Fruit fly (Drosophila melanogaster) Kc167 (cell line): ENCODE results near the gene spas.

Experiments used
- Myc ChIP-seq: fragments of >200 bp; optimal IDR thresholded peaks from 2 replicates; lab custom pipeline; 2017; ENCODE audit warnings: missing external identifiers
- Sin3A ChIP-seq: fragments of >200 bp; optimal IDR thresholded peaks from 2 replicates; lab custom pipeline; 2018; ENCODE audit warnings: missing external identifiers
- h ChIP-seq: fragments of >200 bp; optimal IDR thresholded peaks from 3 replicates; lab custom pipeline; 2018; ENCODE audit warnings: missing external identifiers
- insv ChIP-seq: fragments of >200 bp; optimal IDR thresholded peaks from 3 replicates; lab custom pipeline; 2018; ENCODE audit warnings: missing external identifiers
- psq ChIP-seq: fragments of >200 bp; optimal IDR thresholded peaks from 2 replicates; lab custom pipeline; 2017; ENCODE audit warnings: missing external identifiers
- ttk ChIP-seq: sonication (Bioruptor generic); optimal IDR thresholded peaks from 2 replicates; lab custom pipeline; 2017; ENCODE audit warnings: missing external identifiers

spas gene

DNA sequence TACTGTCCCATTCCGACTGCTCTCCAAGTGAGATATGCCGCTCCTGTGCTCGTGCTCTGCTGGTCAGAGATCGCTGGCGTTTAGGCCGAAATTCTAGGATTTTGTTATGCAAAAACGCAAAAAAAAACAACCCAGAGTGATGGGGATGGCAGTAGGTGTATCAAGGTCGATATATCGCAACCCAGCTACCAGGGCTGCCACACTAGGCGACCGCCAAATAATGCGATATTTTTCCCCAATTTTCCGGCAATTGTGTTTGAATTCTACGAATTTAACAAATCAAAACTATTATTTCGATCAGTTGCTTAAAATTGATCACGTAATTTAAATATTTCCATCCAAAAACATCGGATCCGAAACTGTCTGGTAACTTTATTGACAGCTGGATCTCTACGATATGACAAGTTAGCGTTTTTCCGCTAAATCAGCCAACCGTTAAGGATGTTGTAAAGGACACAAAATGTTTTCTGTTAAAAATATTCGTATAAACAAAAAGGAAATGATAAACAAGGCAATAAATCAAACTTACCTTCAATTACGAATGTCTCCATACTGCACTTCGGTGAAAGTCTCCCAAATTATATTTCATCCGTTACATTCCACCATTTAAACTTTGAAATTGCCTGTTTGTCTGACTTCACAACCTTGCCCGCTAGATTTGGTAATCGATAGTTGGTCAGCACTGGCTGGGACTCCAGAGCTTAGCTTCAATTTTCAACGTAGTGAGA, at the start of gene spas:
Gene spas, plus strand, starts transcription at position 678 of the 728 bp plus-strand sequence.
- TF ChIP-seq h (lab: Kevin White, UChicago): no peak
- no peak for TF ChIP-seq insv
- no peak for TF ChIP-seq Myc (lab: Kevin White, UChicago)
- TF ChIP-seq Sin3A (lab: Kevin White, UChicago): no peak
- no peak for TF ChIP-seq psq (lab: Kevin White, UChicago)
- TF ChIP-seq ttk (lab: Kevin White, UChicago): no peak

DNA sequence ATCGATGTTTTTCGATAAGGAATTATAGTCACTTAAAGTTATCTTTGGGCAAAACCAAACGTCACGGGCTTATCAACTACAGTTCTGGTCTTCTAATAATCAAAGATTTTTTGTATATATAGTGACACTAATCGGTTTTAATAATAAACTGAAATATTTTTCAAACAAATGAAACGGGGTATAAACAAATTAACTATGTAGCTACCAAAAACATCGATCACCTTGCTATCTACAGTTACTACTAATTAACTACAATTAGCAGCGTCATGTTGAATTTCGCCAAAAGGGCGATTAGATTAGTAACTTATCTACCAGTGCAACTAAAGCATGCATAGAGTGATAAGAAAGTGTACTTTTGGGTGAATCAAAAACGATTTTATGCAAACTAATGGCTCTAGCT, 46.7 kb upstream of the spas start:
- TF ChIP-seq ttk (lab: Kevin White, UChicago) (no peak), insv (no peak), Sin3A (lab: Kevin White, UChicago) (no peak), h (lab: Kevin White, UChicago) (no peak), Myc (lab: Kevin White, UChicago) (no peak), psq (lab: Kevin White, UChicago) (no peak)

- no peak for TF ChIP-seq ttk (lab: Kevin White, UChicago)
- TF ChIP-seq h (lab: Kevin White, UChicago): no peak
- TF ChIP-seq Sin3A (lab: Kevin White, UChicago): no peak
- no peak for TF ChIP-seq Myc (lab: Kevin White, UChicago)
- TF ChIP-seq insv: no peak
- TF ChIP-seq psq (lab: Kevin White, UChicago): no peak
Measured at dm6 chr3R:23992823-23993797, 44.9 kb upstream of the spas start, which contains the start of the genes Epp and Rab7. Gene Epp (minus strand): TSS chr3R:23992916. Gene Rab7 (plus strand): TSS chr3R:23993008.

dm6 chr3R:23994578-23994977, 43.4 kb upstream of the spas start:
- TF ChIP-seq h (lab: Kevin White, UChicago): no peak
- TF ChIP-seq psq (lab: Kevin White, UChicago): no peak
- TF ChIP-seq insv: no peak
- no peak for TF ChIP-seq Sin3A (lab: Kevin White, UChicago)
- no peak for TF ChIP-seq Myc (lab: Kevin White, UChicago)
- no peak for TF ChIP-seq ttk (lab: Kevin White, UChicago)

DNA sequence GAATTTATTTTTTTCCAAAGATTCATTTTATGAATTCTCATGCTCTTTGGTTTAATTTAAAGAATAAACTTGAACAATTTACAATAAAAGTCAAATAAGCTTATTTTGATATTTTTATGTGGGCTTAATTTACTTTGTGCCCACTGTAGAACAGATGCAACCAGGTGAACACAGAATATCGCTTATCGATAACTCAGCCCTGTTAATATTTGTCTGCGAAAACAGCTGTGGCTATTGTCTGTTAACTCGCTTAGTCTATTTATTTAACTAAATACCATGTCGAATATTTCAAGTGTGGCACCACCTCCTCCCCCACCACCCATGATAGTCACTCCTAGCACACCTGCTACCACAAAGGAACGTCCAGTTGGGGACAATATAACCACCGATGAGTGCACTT, 42.6 kb upstream of the spas start, which contains the start of gene CG33108:
Gene CG33108, plus strand, starts transcription at position 200 of the 400 bp plus-strand sequence.
- TF ChIP-seq Sin3A (lab: Kevin White, UChicago): no peak
- no peak for TF ChIP-seq insv
- no peak for TF ChIP-seq ttk (lab: Kevin White, UChicago)
- no peak for TF ChIP-seq psq (lab: Kevin White, UChicago)
- no peak for TF ChIP-seq Myc (lab: Kevin White, UChicago)
- no peak for TF ChIP-seq h (lab: Kevin White, UChicago)

DNA sequence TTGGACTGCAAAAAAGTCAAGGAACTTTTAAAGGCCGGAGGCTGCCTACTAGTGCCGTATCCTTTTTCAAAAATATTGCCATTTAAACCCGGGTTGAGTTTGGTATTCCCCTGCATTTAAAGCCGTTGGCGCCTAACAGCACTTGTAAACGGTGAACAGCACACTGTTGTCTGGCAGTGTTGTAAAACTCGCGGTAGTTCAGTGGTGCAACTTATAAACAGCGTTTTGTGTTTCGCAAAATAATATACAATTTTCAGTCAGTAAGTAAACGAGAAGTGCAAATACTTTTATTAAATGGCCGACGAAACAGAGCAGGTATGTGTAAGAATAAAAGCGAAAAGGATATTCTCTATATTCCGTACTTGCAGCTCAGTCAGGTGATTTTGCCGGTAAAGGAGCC, 41.8 kb upstream of the spas start, which contains the start of gene LSm3:
Gene LSm3, plus strand, starts transcription at position 39 of the 400 bp plus-strand sequence.
- TF ChIP-seq ttk (lab: Kevin White, UChicago) (no peak), psq (lab: Kevin White, UChicago) (no peak), insv (no peak), Myc (lab: Kevin White, UChicago) (no peak), h (lab: Kevin White, UChicago) (no peak), Sin3A (lab: Kevin White, UChicago) (no peak)

DNA sequence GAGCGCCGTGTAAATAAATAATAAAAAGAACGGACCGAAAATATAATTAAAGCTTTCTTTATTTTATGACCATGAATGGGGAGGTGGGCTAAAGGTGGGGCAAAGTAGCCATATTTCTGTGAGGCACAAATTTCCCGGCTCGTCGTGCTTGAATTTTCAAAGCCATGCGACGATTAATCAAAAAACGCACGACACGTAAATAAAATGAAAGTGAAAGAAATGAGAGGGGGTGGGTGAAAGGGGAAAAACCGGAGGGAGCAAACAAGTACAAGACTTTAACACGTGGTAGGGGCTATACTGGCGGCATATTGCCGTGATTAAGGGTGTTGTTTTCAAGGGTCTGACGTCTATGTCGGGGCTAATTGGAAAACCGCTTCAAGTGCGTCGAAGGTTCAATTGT, 36.9 kb upstream of the spas start:
- TF ChIP-seq ttk (lab: Kevin White, UChicago): no peak
- no peak for TF ChIP-seq psq (lab: Kevin White, UChicago)
- no peak for TF ChIP-seq insv
- TF ChIP-seq Myc (lab: Kevin White, UChicago): no peak
- TF ChIP-seq h (lab: Kevin White, UChicago): no peak
- TF ChIP-seq Sin3A (lab: Kevin White, UChicago): no peak

- TF ChIP-seq ttk (lab: Kevin White, UChicago): no peak
- no peak for TF ChIP-seq h (lab: Kevin White, UChicago)
- TF ChIP-seq Sin3A (lab: Kevin White, UChicago): no peak
- no peak for TF ChIP-seq Myc (lab: Kevin White, UChicago)
- no peak for TF ChIP-seq insv
- TF ChIP-seq psq (lab: Kevin White, UChicago): no peak
Measured at dm6 chr3R:24003948-24004347, 34.1 kb upstream of the spas start.

dm6 chr3R:24006449-24007159, 31.4 kb upstream of the spas start:
- TF ChIP-seq psq (lab: Kevin White, UChicago) (no peak), Sin3A (lab: Kevin White, UChicago) (no peak), insv (no peak), h (lab: Kevin White, UChicago) (no peak), ttk (lab: Kevin White, UChicago) (no peak), Myc (lab: Kevin White, UChicago) (no peak)

DNA sequence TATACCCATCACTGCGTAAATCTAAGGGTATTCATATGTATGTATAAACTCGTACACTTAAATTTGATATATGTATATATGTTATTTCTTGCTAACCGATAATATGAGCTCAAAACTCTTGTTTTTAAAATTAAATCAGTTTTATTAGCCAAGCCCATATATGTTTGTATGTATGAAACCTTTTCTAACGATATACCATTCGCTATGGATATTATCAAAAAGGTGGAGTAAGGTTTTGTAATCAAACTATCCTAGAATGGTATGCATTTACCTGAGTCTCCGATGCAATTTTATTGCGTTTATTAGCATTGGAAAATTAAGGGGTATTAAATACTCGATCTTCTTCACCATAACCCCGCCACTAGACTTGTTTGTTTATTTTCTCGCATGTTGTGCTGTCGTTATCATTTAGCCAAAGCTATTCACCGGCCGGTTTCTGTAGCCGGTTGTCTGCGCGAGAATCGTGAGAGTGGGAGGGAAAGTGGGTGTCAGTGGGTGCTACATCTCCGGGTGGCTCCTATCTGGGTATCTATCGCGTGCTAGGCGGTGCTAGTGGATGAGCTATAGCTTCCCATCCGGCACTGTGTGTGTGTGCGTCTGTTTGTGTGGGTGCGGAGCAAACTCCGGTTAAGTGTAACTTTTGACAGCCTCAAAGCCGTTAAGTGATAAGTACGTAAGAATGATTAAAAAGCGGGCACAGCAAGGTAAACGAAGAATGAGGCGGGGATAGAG, 30.1 kb upstream of the spas start:
- TF ChIP-seq insv (no peak), Sin3A (lab: Kevin White, UChicago) (no peak), psq (lab: Kevin White, UChicago) (no peak), h (lab: Kevin White, UChicago) (no peak), Myc (lab: Kevin White, UChicago) (no peak), ttk (lab: Kevin White, UChicago) (no peak)
